Worm (Caenorhabditis elegans): Measurements from ENCODE around the gene nhr-137.

nhr-137 gene

ce11 chrX:6689985-6690384 is 21.2 kb upstream of the nhr-137 start, which contains the start of gene F38B6.6:
F38B6.6 (minus strand) TSS chrX:6690085.
- no peak for TF ChIP-seq med-1 (GFP tag; optimal IDR thresholded peaks at IDR 0.05; ENCODE audit: insufficient read depth)
- no peak for TF ChIP-seq ztf-29 (GFP tag; IDR thresholded peaks at IDR 0.05)
- no peak for TF ChIP-seq klf-2 (GFP tag; conservative IDR thresholded peaks at IDR 0.05)
- no peak for TF ChIP-seq ref-1 (GFP tag; conservative IDR thresholded peaks at IDR 0.05)
- TF ChIP-seq flt-1 (GFP tag; IDR thresholded peaks at IDR 0.05): no peak
- TF ChIP-seq cog-1 (tag; optimal IDR thresholded peaks at IDR 0.05): no peak
- TF ChIP-seq ztf-23 (GFP tag; IDR thresholded peaks at IDR 0.05): no peak
- no peak for TF ChIP-seq tab-1 (GFP tag; IDR thresholded peaks at IDR 0.05)
- no peak for TF ChIP-seq T22C8.4 (GFP tag; IDR thresholded peaks at IDR 0.05)

ce11 chrX:6688953-6689562 is 20.2 kb upstream of the nhr-137 start:
- no peak for TF ChIP-seq ztf-29 (GFP tag; IDR thresholded peaks at IDR 0.05)
- TF ChIP-seq ref-1 (GFP tag; conservative IDR thresholded peaks at IDR 0.05): no peak
- no peak for TF ChIP-seq flt-1 (GFP tag; IDR thresholded peaks at IDR 0.05)
- TF ChIP-seq cog-1 (tag; optimal IDR thresholded peaks at IDR 0.05): peak; percentile 48

DNA sequence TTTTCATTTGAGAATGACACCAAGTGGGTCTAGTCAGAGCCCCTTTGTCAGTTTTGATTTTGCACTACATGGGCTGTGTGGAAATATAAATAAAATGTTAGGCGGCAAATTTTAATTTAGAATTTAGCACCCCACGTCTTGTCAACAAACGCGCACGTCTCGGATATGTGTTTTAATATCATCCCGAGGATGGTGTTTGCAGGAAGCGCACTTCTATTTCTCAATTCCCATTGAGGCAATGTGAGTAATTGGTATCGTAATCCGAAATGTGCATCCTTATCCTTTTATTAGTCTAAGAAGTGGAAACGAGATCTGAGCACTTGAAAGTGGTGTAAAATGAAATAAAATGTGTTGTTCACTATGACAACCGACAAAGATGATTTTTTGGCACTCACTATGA is 18.9 kb upstream of the nhr-137 start:
- TF ChIP-seq T22C8.4 (GFP tag; IDR thresholded peaks at IDR 0.05) (no peak), tab-1 (GFP tag; IDR thresholded peaks at IDR 0.05) (no peak), klf-2 (GFP tag; conservative IDR thresholded peaks at IDR 0.05) (no peak), ref-1 (GFP tag; conservative IDR thresholded peaks at IDR 0.05) (no peak), cog-1 (tag; optimal IDR thresholded peaks at IDR 0.05) (no peak)

ce11 chrX:6687345-6687744 is 18.5 kb upstream of the nhr-137 start:
- TF ChIP-seq tab-1 (GFP tag; IDR thresholded peaks at IDR 0.05): no peak
- no peak for TF ChIP-seq flt-1 (GFP tag; IDR thresholded peaks at IDR 0.05)
- no peak for TF ChIP-seq ztf-23 (GFP tag; IDR thresholded peaks at IDR 0.05)
- TF ChIP-seq med-1 (GFP tag; optimal IDR thresholded peaks at IDR 0.05; ENCODE audit: insufficient read depth): no peak
- no peak for TF ChIP-seq cog-1 (tag; optimal IDR thresholded peaks at IDR 0.05)
- no peak for TF ChIP-seq ztf-29 (GFP tag; IDR thresholded peaks at IDR 0.05)
- TF ChIP-seq T22C8.4 (GFP tag; IDR thresholded peaks at IDR 0.05): no peak
- no peak for TF ChIP-seq klf-2 (GFP tag; conservative IDR thresholded peaks at IDR 0.05)
- no peak for TF ChIP-seq ref-1 (GFP tag; conservative IDR thresholded peaks at IDR 0.05)

DNA sequence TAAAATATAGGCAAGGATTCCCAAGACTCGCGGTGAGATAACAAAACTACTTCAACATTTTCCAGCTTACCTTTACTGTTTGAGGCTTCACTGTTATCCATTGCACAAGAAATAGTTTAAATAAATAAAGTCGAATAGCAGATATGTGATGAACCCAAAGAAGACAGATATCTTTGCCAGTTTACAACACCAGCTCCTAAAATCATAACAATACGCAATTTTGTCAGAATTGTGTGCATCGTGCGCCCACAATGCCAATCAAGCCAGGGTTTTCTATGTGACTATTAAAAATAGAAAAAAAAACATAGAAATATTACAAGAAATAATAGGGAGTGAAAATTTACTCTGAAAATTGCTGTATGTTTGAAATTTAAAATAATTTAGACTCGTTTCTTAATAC is 13.9 kb upstream of the nhr-137 start, which contains the start of gene F38B6.8:
F38B6.8 (minus strand) TSS at position 101 of the 400 bp plus-strand sequence.
- TF ChIP-seq med-1 (GFP tag; optimal IDR thresholded peaks at IDR 0.05; ENCODE audit: insufficient read depth) (no peak), ref-1 (GFP tag; conservative IDR thresholded peaks at IDR 0.05) (no peak), ztf-29 (GFP tag; IDR thresholded peaks at IDR 0.05) (no peak), flt-1 (GFP tag; IDR thresholded peaks at IDR 0.05) (no peak), ztf-23 (GFP tag; IDR thresholded peaks at IDR 0.05) (no peak)

DNA sequence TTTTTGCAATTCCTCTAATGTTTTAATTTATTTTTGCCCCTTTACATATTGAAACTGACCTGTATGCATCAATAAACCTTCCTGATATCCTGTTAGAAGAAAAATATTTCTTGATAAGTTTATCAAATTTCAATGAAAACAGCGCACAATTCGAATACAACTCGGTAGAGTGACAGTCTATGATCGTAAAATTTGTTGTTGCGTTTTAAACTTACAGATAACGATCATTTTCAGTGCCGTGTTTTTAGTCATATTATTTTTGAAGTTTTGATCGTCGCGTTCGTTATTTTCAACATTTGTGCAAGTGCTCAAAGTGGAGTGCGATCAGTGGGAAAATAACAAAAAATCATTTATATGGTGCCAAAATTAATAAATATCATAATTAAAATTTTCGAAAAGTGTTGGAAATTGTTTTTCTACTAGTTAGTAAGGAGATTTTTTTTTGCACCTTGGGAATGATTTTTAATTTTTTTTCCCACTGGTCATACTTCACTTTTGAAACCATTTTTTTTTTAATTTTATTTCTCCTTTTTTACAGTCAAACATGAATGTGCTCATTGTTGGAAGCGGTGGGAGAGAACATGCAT is 5.6 kb upstream of the nhr-137 start, which contains the start of gene F38B6.4:
F38B6.4 (plus strand) TSS at position 537 of the 587 bp plus-strand sequence.
- no peak for TF ChIP-seq cog-1 (tag; optimal IDR thresholded peaks at IDR 0.05)
- TF ChIP-seq klf-2 (GFP tag; conservative IDR thresholded peaks at IDR 0.05): no peak
- TF ChIP-seq T22C8.4 (GFP tag; IDR thresholded peaks at IDR 0.05): no peak
- TF ChIP-seq ref-1 (GFP tag; conservative IDR thresholded peaks at IDR 0.05): no peak
- TF ChIP-seq med-1 (GFP tag; optimal IDR thresholded peaks at IDR 0.05; ENCODE audit: insufficient read depth): no peak
- no peak for TF ChIP-seq ztf-29 (GFP tag; IDR thresholded peaks at IDR 0.05)
- no peak for TF ChIP-seq ztf-23 (GFP tag; IDR thresholded peaks at IDR 0.05)
- no peak for TF ChIP-seq flt-1 (GFP tag; IDR thresholded peaks at IDR 0.05)
- TF ChIP-seq tab-1 (GFP tag; IDR thresholded peaks at IDR 0.05): no peak

DNA sequence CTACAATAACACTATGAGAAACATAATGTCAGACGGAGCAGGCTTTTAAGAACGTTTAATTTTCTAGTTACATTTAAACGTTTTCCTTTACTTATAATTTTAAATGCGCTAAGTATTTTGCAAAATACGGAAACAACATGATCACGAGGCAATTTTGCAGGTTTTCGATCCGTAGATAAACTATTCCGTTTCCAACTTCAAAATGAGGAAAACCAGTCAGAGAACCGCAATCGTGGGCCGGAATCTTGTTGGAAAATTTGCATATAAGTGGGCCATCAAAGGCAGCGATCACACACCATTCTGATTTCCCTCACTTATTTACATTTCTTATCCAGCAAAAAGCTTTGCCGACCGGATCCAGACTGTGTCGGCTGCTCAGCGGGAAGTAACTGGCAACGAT is 3.7 kb upstream of the nhr-137 start, which contains the start of gene col-172:
col-172 (plus strand) TSS at position 301 of the 400 bp plus-strand sequence.
- no peak for TF ChIP-seq ztf-23 (GFP tag; IDR thresholded peaks at IDR 0.05)
- TF ChIP-seq tab-1 (GFP tag; IDR thresholded peaks at IDR 0.05): no peak
- TF ChIP-seq ztf-29 (GFP tag; IDR thresholded peaks at IDR 0.05): no peak
- TF ChIP-seq med-1 (GFP tag; optimal IDR thresholded peaks at IDR 0.05; ENCODE audit: insufficient read depth): no peak
- no peak for TF ChIP-seq flt-1 (GFP tag; IDR thresholded peaks at IDR 0.05)
- no peak for TF ChIP-seq klf-2 (GFP tag; conservative IDR thresholded peaks at IDR 0.05)
- TF ChIP-seq T22C8.4 (GFP tag; IDR thresholded peaks at IDR 0.05): no peak
- no peak for TF ChIP-seq ref-1 (GFP tag; conservative IDR thresholded peaks at IDR 0.05)
- TF ChIP-seq cog-1 (tag; optimal IDR thresholded peaks at IDR 0.05): no peak

DNA sequence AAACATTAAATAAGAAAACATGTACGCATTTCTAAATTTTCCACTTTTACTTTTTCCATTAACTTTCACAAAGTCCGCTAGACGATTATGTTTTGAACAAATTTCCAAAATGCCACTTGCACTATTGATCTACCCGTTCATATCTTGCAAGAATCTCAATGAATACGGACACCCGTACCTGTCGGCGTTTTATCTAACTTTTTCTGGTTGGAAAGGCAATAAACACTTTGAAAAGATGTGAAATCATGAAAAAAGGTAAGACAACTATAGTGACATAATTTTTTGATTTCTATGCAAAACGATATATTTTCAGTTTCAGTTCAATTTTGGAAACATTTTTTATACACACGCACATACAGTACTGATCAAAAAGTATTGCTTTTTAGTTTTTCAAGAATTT is 2.9 kb upstream of the nhr-137 start:
- TF ChIP-seq med-1 (GFP tag; optimal IDR thresholded peaks at IDR 0.05; ENCODE audit: insufficient read depth) (no peak), T22C8.4 (GFP tag; IDR thresholded peaks at IDR 0.05) (no peak), ref-1 (GFP tag; conservative IDR thresholded peaks at IDR 0.05) (no peak), ztf-29 (GFP tag; IDR thresholded peaks at IDR 0.05) (no peak), klf-2 (GFP tag; conservative IDR thresholded peaks at IDR 0.05) (no peak), ztf-23 (GFP tag; IDR thresholded peaks at IDR 0.05) (no peak), tab-1 (GFP tag; IDR thresholded peaks at IDR 0.05) (no peak), cog-1 (tag; optimal IDR thresholded peaks at IDR 0.05) (no peak)

- no peak for TF ChIP-seq T22C8.4 (GFP tag; IDR thresholded peaks at IDR 0.05)
- TF ChIP-seq flt-1 (GFP tag; IDR thresholded peaks at IDR 0.05): no peak
Measured at ce11 chrX:6669366-6669765, 555 bp upstream of the nhr-137 start.

DNA sequence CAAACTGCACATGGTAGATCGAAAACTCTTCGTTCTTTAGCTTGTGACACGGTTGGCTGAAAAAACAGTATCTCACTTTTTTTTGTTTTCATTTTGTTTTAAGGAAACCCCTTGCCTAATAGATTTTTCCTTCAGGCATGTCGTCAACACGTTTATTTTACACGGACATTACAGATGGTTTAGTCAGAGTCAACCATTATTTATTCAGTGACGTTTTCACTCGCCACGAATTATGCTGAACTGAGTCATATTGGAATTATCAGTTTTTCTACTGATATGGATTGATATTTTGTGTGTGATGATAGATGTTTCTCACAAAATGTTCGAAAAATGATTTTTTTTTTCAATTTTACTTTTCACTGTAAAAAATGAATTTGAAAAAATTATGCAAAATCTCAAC is 1.3 kb downstream of the nhr-137 start:
- TF ChIP-seq ref-1 (GFP tag; conservative IDR thresholded peaks at IDR 0.05) (no peak), ztf-23 (GFP tag; IDR thresholded peaks at IDR 0.05) (no peak), tab-1 (GFP tag; IDR thresholded peaks at IDR 0.05) (no peak), T22C8.4 (GFP tag; IDR thresholded peaks at IDR 0.05) (no peak), klf-2 (GFP tag; conservative IDR thresholded peaks at IDR 0.05) (no peak), flt-1 (GFP tag; IDR thresholded peaks at IDR 0.05) (no peak), ztf-29 (GFP tag; IDR thresholded peaks at IDR 0.05) (no peak), med-1 (GFP tag; optimal IDR thresholded peaks at IDR 0.05; ENCODE audit: insufficient read depth) (no peak), cog-1 (tag; optimal IDR thresholded peaks at IDR 0.05) (no peak)

Data from whole organism, midembryonic.